Fruit fly (Drosophila melanogaster): ENCODE measurements around the gene CG13901.
A peak's percentile ranks its signal among the peaks of the same experiment; 100 is the strongest.

The CG13901 gene

dm6 chr3L:819297-819886 is 18.2 kb downstream of the CG13901 start (continued):
- TF ChIP-seq CG6813 (GFP tag; optimal IDR thresholded peaks at IDR 0.05) (peak; percentile 82), CG18011 (GFP tag; optimal IDR thresholded peaks at IDR 0.05) (peak; percentile 66), zf30C (GFP tag; optimal IDR thresholded peaks at IDR 0.05) (no peak), CG7745 (tag; optimal IDR thresholded peaks at IDR 0.05) (no peak), CG3726 (GFP tag; IDR thresholded peaks at IDR 0.05) (peak; percentile 87), CG8388 (GFP tag; optimal IDR thresholded peaks at IDR 0.05) (peak; percentile 82), CG18764 (GFP tag; optimal IDR thresholded peaks at IDR 0.05) (peak; percentile 80), Sin3A (optimal IDR thresholded peaks at IDR 0.05) (no peak), fd96Cb (tag; optimal IDR thresholded peaks at IDR 0.05) (peak; percentile 85), Kr (GFP tag; optimal IDR thresholded peaks at IDR 0.05) (no peak), CG31365 (tag; optimal IDR thresholded peaks at IDR 0.05) (peak; percentile 73), CG14667 (GFP tag; IDR thresholded peaks at IDR 0.05) (peak; percentile 85), NC2β (GFP tag; optimal IDR thresholded peaks at IDR 0.05) (peak; percentile 74), org-1 (GFP tag; optimal IDR thresholded peaks at IDR 0.05) (peak; percentile 86), ind (GFP tag; optimal IDR thresholded peaks at IDR 0.05) (peak; percentile 92), CoRest (tag; optimal IDR thresholded peaks at IDR 0.05) (peak; percentile 86), ham (GFP tag; IDR thresholded peaks at IDR 0.05) (peak; percentile 77), cas (GFP tag; IDR thresholded peaks at IDR 0.05) (peak; percentile 82), z (GFP tag; IDR thresholded peaks at IDR 0.05) (peak; percentile 69; the same call in 2 of the 3 replicates), gfzf (GFP tag; optimal IDR thresholded peaks at IDR 0.05) (no peak), fd64A (GFP tag; optimal IDR thresholded peaks at IDR 0.05) (peak; percentile 75), chinmo (GFP tag; IDR thresholded peaks at IDR 0.05; ENCODE audit: partially characterized antibody) (peak; percentile 51; the same call in 1 of the 4 replicates), lmd (GFP tag; IDR thresholded peaks at IDR 0.05) (peak; percentile 94), CG5953 (GFP tag; IDR thresholded peaks at IDR 0.05) (peak; percentile 95), lola (GFP tag; optimal IDR thresholded peaks at IDR 0.05) (peak in 1 of 3 experiments; percentile 59), gce (GFP tag; IDR thresholded peaks at IDR 0.05) (peak; percentile 95), so (GFP tag; IDR thresholded peaks at IDR 0.05) (peak; percentile 94), corto (GFP tag; optimal IDR thresholded peaks at IDR 0.05) (no peak), CG31388 (GFP tag; optimal IDR thresholded peaks at IDR 0.05) (peak; percentile 47), trh (GFP tag; optimal IDR thresholded peaks at IDR 0.05) (peak; percentile 74), CG32532 (GFP tag; IDR thresholded peaks at IDR 0.05) (peak; percentile 95), CG10274 (GFP tag; optimal IDR thresholded peaks at IDR 0.05) (peak; percentile 68), CG3065 (GFP tag; optimal IDR thresholded peaks at IDR 0.05) (peak; percentile 41), Usf (GFP tag; optimal IDR thresholded peaks at IDR 0.05) (peak; percentile 60), Pdp1 (GFP tag; optimal IDR thresholded peaks at IDR 0.05) (peak; percentile 86 to 90), az2 (GFP tag; optimal IDR thresholded peaks at IDR 0.05) (peak; percentile 92), Blimp-1 (GFP tag; optimal IDR thresholded peaks at IDR 0.05) (peak; percentile 82), CG9932 (GFP tag; IDR thresholded peaks at IDR 0.05) (peak; percentile 93), Bdp1 (GFP tag; optimal IDR thresholded peaks at IDR 0.05) (peak; percentile 62), tx (GFP tag; optimal IDR thresholded peaks at IDR 0.05) (peak; percentile 81), TFAM (GFP tag; optimal IDR thresholded peaks at IDR 0.05) (peak; percentile 58), grn (GFP tag; optimal IDR thresholded peaks at IDR 0.05) (peak; percentile 23), fu2 (GFP tag; optimal IDR thresholded peaks at IDR 0.05) (peak; percentile 65), CG10366 (GFP tag; IDR thresholded peaks at IDR 0.05) (peak; percentile 96), CG11093 (GFP tag; IDR thresholded peaks at IDR 0.05) (peak; percentile 86), sob (GFP tag; IDR thresholded peaks at IDR 0.05) (peak; percentile 92), CG13624 (GFP tag; optimal IDR thresholded peaks at IDR 0.05) (peak; percentile 86), btn (GFP tag; optimal IDR thresholded peaks at IDR 0.05) (peak; percentile 79), CG15073 (GFP tag; optimal IDR thresholded peaks at IDR 0.05) (peak; percentile 20), CG11695 (GFP tag; IDR thresholded peaks at IDR 0.05) (peak; percentile 88), sima (GFP tag; optimal IDR thresholded peaks at IDR 0.05) (peak; percentile 54)

All from whole organism, embryonic.